Worm (Caenorhabditis elegans): ENCODE measurements around the gene K05F1.1.

- TF ChIP-seq unc-55 (GFP tag; optimal IDR thresholded peaks at IDR 0.05): no peak
- no peak for TF ChIP-seq nhr-11 (tag; optimal IDR thresholded peaks at IDR 0.05)
- no peak for TF ChIP-seq mab-5 (tag; optimal IDR thresholded peaks at IDR 0.05)
- TF ChIP-seq mbf-1 (tag; optimal IDR thresholded peaks at IDR 0.05): no peak
- no peak for TF ChIP-seq nhr-12 (tag; optimal IDR thresholded peaks at IDR 0.05)
- TF ChIP-seq lsy-2 (tag; optimal IDR thresholded peaks at IDR 0.05): no peak
- no peak for TF ChIP-seq mdl-1 (tag; optimal IDR thresholded peaks at IDR 0.05)
- no peak for TF ChIP-seq unc-39 (tag; optimal IDR thresholded peaks at IDR 0.05)
- TF ChIP-seq zag-1 (tag; optimal IDR thresholded peaks at IDR 0.05): no peak
- no peak for TF ChIP-seq skn-1 (tag; optimal IDR thresholded peaks at IDR 0.05)
- TF ChIP-seq nhr-25 (tag; optimal IDR thresholded peaks at IDR 0.05): no peak
- TF ChIP-seq nhr-21 (tag; optimal IDR thresholded peaks at IDR 0.05): no peak
Measured at ce11 chrII:5846181-5846580, 45.0 kb downstream of the K05F1.1 start.

Data from whole organism, L2 larva.